Fruit fly (Drosophila melanogaster) whole organism, adult: ENCODE measurements around the gene ChLD3.
A peak's percentile ranks its signal among the peaks of the same experiment; 100 is the strongest.

Source experiments
- CG11617 ChIP-seq: fragments of 200-800 bp; sonication (Bioruptor generic); optimal IDR thresholded peaks from 2 replicates; lab custom pipeline; 2017; ENCODE audit warnings: mild to moderate bottlenecking, missing biosample characterization, missing genetic modification reagents, missing genetic modification characterization
- CG33017 ChIP-seq: fragments of 200-800 bp; sonication (Bioruptor generic); optimal IDR thresholded peaks from 2 replicates; lab custom pipeline; 2018; ENCODE audit warnings: missing biosample characterization, mild to moderate bottlenecking, missing genetic modification characterization, moderate library complexity
- kay ChIP-seq: fragments of 200-800 bp; sonication (Bioruptor generic); peaks from one replicate; lab custom pipeline; 2016; ENCODE audit warnings: missing biosample characterization, missing genetic modification characterization, borderline replicate concordance
- tj ChIP-seq: fragments of 200-800 bp; sonication (Bioruptor generic); optimal IDR thresholded peaks from 3 replicates; lab custom pipeline; 2017; ENCODE audit warnings: missing biosample characterization, mild to moderate bottlenecking, missing genetic modification characterization, moderate library complexity

DNA sequence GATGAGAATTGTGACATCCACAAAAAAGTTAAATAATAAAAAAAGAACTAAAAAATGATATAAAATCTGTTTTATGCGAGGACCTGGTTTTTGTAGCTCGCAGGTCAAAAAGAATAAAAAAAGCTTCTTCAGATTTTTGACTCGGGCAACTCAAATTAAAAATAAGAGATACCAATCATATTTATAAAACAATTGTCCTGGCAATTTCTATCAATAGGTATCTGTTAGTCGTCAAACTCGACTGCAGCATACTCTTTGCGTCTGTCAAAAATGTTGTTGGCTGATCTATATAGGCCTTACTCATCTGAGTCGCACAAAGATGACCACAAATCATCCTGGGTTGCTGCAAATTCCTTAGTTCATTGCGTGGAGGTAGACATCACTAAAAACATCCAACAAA is 16.1 kb upstream of the ChLD3 start:
- TF ChIP-seq kay (GFP tag; lab: Kevin White, UChicago), result peak; percentile 79
- no peak for TF ChIP-seq CG33017 (tag; lab: Kevin White, UChicago)
- no peak for TF ChIP-seq tj (GFP tag; lab: Kevin White, UChicago)
- no peak for TF ChIP-seq CG11617 (GFP tag; lab: Kevin White, UChicago)
